Worm (Caenorhabditis elegans) whole organism, young adult: ENCODE data around the gene spe-44.

Experiments used
- C17E4.6 ChIP-seq: fragments of 200-800 bp; sonication (Bioruptor generic); IDR thresholded peaks from 2 replicates; pipeline ENCODE4 v1.3.6; 2022; ENCODE audit warnings: missing genetic modification reagents, missing genetic modification characterization, missing compliant biosample characterization
- F10E7.11 ChIP-seq: sonication (generic microtip); optimal IDR thresholded peaks from 2 replicates; lab custom pipeline; 2017; ENCODE audit warnings: mild to moderate bottlenecking, missing genetic modification characterization, moderate library complexity, missing compliant biosample characterization
- F23B12.7 ChIP-seq: sonication (generic microtip); optimal IDR thresholded peaks from 2 replicates; lab custom pipeline; 2017; ENCODE audit warnings: missing genetic modification characterization, mild to moderate bottlenecking, missing compliant biosample characterization, antibody characterized with exemption, moderate library complexity; ENCODE audit not compliant: insufficient read depth
- F37B4.10 ChIP-seq: fragments of 200-800 bp; sonication (Bioruptor generic); IDR thresholded peaks from 2 replicates; pipeline ENCODE4 v1.3.6; 2022; ENCODE audit warnings: missing genetic modification characterization, missing compliant biosample characterization
- F39B2.1 ChIP-seq: fragments of 200-800 bp; sonication (Bioruptor generic); IDR thresholded peaks from 2 replicates; pipeline ENCODE4 v1.3.6; 2022; ENCODE audit warnings: missing genetic modification reagents, missing genetic modification characterization, missing compliant biosample characterization
- F57A8.1 ChIP-seq: fragments of 200-800 bp; sonication (Bioruptor generic); optimal IDR thresholded peaks from 2 replicates; lab custom pipeline; 2018; ENCODE audit warnings: mild to moderate bottlenecking, missing genetic modification characterization, moderate library complexity, missing compliant biosample characterization
- F57C9.4 ChIP-seq: sonication (generic microtip); optimal IDR thresholded peaks from 2 replicates; lab custom pipeline; 2017; ENCODE audit warnings: mild to moderate bottlenecking, missing genetic modification characterization, missing compliant biosample characterization
- K12H6.12 ChIP-seq: fragments of 200-800 bp; sonication (Bioruptor generic); optimal IDR thresholded peaks from 2 replicates; lab custom pipeline; 2018; ENCODE audit warnings: mild to moderate bottlenecking, missing genetic modification characterization, missing compliant biosample characterization
- Y67H2A.10 ChIP-seq: fragments of 200-800 bp; sonication (Bioruptor generic); conservative IDR thresholded peaks from 2 replicates; pipeline ENCODE4 v1.3.6; 2022; ENCODE audit warnings: missing genetic modification reagents, missing genetic modification characterization, missing compliant biosample characterization
- Y95B8A.8 ChIP-seq: fragments of 200-800 bp; sonication (Bioruptor generic); IDR thresholded peaks from 2 replicates; pipeline ENCODE4 v1.3.6; 2022; ENCODE audit warnings: missing genetic modification reagents, missing genetic modification characterization, missing compliant biosample characterization
- aptf-3 ChIP-seq: fragments of 200-800 bp; sonication (Bioruptor generic); IDR thresholded peaks from 2 replicates; pipeline ENCODE4 v1.3.6; 2022; ENCODE audit warnings: missing genetic modification characterization, missing compliant biosample characterization
- attf-3 ChIP-seq: fragments of 200-800 bp; sonication (Bioruptor generic); conservative IDR thresholded peaks from 2 replicates; pipeline ENCODE4 v1.3.6; 2022; ENCODE audit warnings: missing genetic modification reagents, missing genetic modification characterization, missing compliant biosample characterization
- attf-5 ChIP-seq: fragments of 200-800 bp; sonication (Bioruptor generic); optimal IDR thresholded peaks from 2 replicates; lab custom pipeline; 2018; ENCODE audit warnings: mild to moderate bottlenecking, missing genetic modification characterization, missing compliant biosample characterization
- bed-2 ChIP-seq: fragments of 200-800 bp; sonication (Bioruptor generic); IDR thresholded peaks from 2 replicates; pipeline ENCODE4 v1.3.6; 2022; ENCODE audit warnings: missing genetic modification reagents, missing genetic modification characterization, missing compliant biosample characterization
- ccch-3 ChIP-seq: fragments of 200-800 bp; sonication (Bioruptor generic); optimal IDR thresholded peaks from 2 replicates; lab custom pipeline; 2018; ENCODE audit warnings: mild to moderate bottlenecking, missing genetic modification characterization, missing compliant biosample characterization
- ceh-100 ChIP-seq: fragments of 200-800 bp; sonication (Bioruptor generic); IDR thresholded peaks from 2 replicates; pipeline ENCODE4 v1.3.6; 2022; ENCODE audit warnings: missing genetic modification reagents, missing genetic modification characterization, missing compliant biosample characterization
- ceh-27 ChIP-seq: fragments of 200-800 bp; sonication (Bioruptor generic); optimal IDR thresholded peaks from 2 replicates; lab custom pipeline; 2018; ENCODE audit warnings: mild to moderate bottlenecking, missing genetic modification characterization, moderate library complexity, missing compliant biosample characterization
- dox-1 ChIP-seq: fragments of 200-800 bp; sonication (Bioruptor generic); IDR thresholded peaks from 2 replicates; pipeline ENCODE4 v1.3.6; 2022; ENCODE audit warnings: missing genetic modification reagents, missing genetic modification characterization, missing compliant biosample characterization
- efl-1 ChIP-seq: fragments of 150-350 bp; optimal IDR thresholded peaks from 2 replicates; lab custom pipeline; 2014; ENCODE audit warnings: missing biosample characterization, missing genetic modification reagents, missing genetic modification characterization
- ekl-4 ChIP-seq: fragments of 200-800 bp; sonication (Bioruptor generic); IDR thresholded peaks from 2 replicates; pipeline ENCODE4 v1.3.6; 2022; ENCODE audit warnings: missing genetic modification reagents, missing genetic modification characterization, missing compliant biosample characterization
- gei-17 ChIP-seq: fragments of 200-800 bp; sonication (Bioruptor generic); optimal IDR thresholded peaks from 2 replicates; lab custom pipeline; 2018; ENCODE audit warnings: mild to moderate bottlenecking, missing genetic modification characterization, missing compliant biosample characterization
- hlh-12 ChIP-seq: sonication (generic microtip); optimal IDR thresholded peaks from 2 replicates; lab custom pipeline; 2016; ENCODE audit warnings: missing genetic modification characterization, missing compliant biosample characterization
- hmg-1.2 ChIP-seq: fragments of 200-800 bp; sonication (Bioruptor generic); IDR thresholded peaks from 2 replicates; pipeline ENCODE4 v1.3.6; 2022; ENCODE audit warnings: missing genetic modification reagents, missing genetic modification characterization, missing compliant biosample characterization
- hsf-1 ChIP-seq: fragments of 200-800 bp; sonication (Bioruptor generic); IDR thresholded peaks from 2 replicates; pipeline ENCODE4 v1.3.6; 2022; ENCODE audit warnings: missing genetic modification reagents, missing genetic modification characterization, missing compliant biosample characterization
- lin-35 ChIP-seq, 3 experiments: fragments of 150-350 bp in 2 of 3; sonication (generic microtip) in 1 of 3; optimal IDR thresholded peaks; 2 replicates each; lab custom pipeline; 2014 to 2018; ENCODE audit warnings: missing biosample characterization in 3 of 3, missing genetic modification characterization in 3 of 3, missing genetic modification reagents in 3 of 3
- lin-40 ChIP-seq: sonication (generic microtip); optimal IDR thresholded peaks from 2 replicates; lab custom pipeline; 2016; ENCODE audit warnings: missing genetic modification characterization, mild to moderate bottlenecking, missing compliant biosample characterization, missing genotype, missing genetic modification reagents
- lir-1 ChIP-seq: fragments of 200-800 bp; sonication (Bioruptor generic); conservative IDR thresholded peaks from 2 replicates; pipeline ENCODE4 v1.3.6; 2022; ENCODE audit warnings: missing genetic modification reagents, missing genetic modification characterization, missing compliant biosample characterization
- lsl-1 ChIP-seq: fragments of 200-800 bp; sonication (Bioruptor generic); optimal IDR thresholded peaks from 2 replicates; lab custom pipeline; 2018; ENCODE audit warnings: mild to moderate bottlenecking, missing genetic modification characterization, moderate library complexity, missing compliant biosample characterization
- lsy-27 ChIP-seq: sonication (generic microtip); optimal IDR thresholded peaks from 2 replicates; lab custom pipeline; 2017; ENCODE audit warnings: missing genetic modification characterization, mild to moderate bottlenecking, missing compliant biosample characterization, antibody characterized with exemption, missing genotype, borderline replicate concordance; ENCODE audit not compliant: insufficient read depth
- madf-10 ChIP-seq: sonication (generic microtip); optimal IDR thresholded peaks from 2 replicates; lab custom pipeline; 2016; ENCODE audit warnings: mild to moderate bottlenecking, missing genetic modification characterization, missing compliant biosample characterization
- madf-6 ChIP-seq: fragments of 200-800 bp; sonication (Bioruptor generic); IDR thresholded peaks from 2 replicates; pipeline ENCODE4 v1.3.6; 2022; ENCODE audit warnings: missing genetic modification reagents, missing genetic modification characterization, missing compliant biosample characterization
- madf-8 ChIP-seq: fragments of 200-800 bp; sonication (Bioruptor generic); conservative IDR thresholded peaks from 2 replicates; pipeline ENCODE4 v1.3.6; 2022; ENCODE audit warnings: missing genetic modification reagents, missing genetic modification characterization, missing compliant biosample characterization
- mcd-1 ChIP-seq: fragments of 200-800 bp; sonication (Bioruptor generic); IDR thresholded peaks from 2 replicates; pipeline ENCODE4 v1.3.6; 2022; ENCODE audit warnings: missing genetic modification reagents, missing genetic modification characterization, missing compliant biosample characterization
- nfyb-1 ChIP-seq: fragments of 200-800 bp; sonication (Bioruptor generic); IDR thresholded peaks from 2 replicates; pipeline ENCODE4 v1.3.6; 2022; ENCODE audit warnings: missing genetic modification reagents, missing genetic modification characterization, missing compliant biosample characterization
- nhr-80 ChIP-seq: sonication (generic microtip); optimal IDR thresholded peaks from 2 replicates; lab custom pipeline; 2016; ENCODE audit warnings: missing genetic modification characterization, missing compliant biosample characterization
- pha-4 ChIP-seq: fragments of 150-350 bp; sonication (generic microtip); optimal IDR thresholded peaks from 2 replicates; lab custom pipeline; 2014; ENCODE audit warnings: missing biosample characterization, missing genetic modification reagents, missing genetic modification characterization
- snpc-3.4 ChIP-seq: sonication (generic microtip); optimal IDR thresholded peaks from 2 replicates; lab custom pipeline; 2017; ENCODE audit warnings: missing genetic modification characterization, mild to moderate bottlenecking, missing compliant biosample characterization, antibody characterized with exemption, moderate library complexity, missing genotype, missing genetic modification reagents
- snpc-4 ChIP-seq, 5 experiments: fragments of 150-350 bp in 1 of 5; sonication (generic microtip) in 4 of 5; optimal IDR thresholded peaks; 2 replicates each; lab custom pipeline; 2014 to 2018; ENCODE audit warnings: missing genetic modification characterization in 5 of 5, missing biosample characterization in 3 of 5, antibody characterized with exemption in 2 of 5, mild to moderate bottlenecking in 2 of 5, missing compliant biosample characterization in 2 of 5, missing genotype in 2 of 5, moderate library complexity in 2 of 5, missing genetic modification reagents in 1 of 5
- tbp1 ChIP-seq: fragments of 200-800 bp; sonication (Bioruptor generic); optimal IDR thresholded peaks from 2 replicates; lab custom pipeline; 2018; ENCODE audit warnings: mild to moderate bottlenecking, missing genetic modification characterization, missing compliant biosample characterization
- tlf-1 ChIP-seq: fragments of 200-800 bp; sonication (Bioruptor generic); optimal IDR thresholded peaks from 2 replicates; lab custom pipeline; 2018; ENCODE audit warnings: mild to moderate bottlenecking, missing genetic modification characterization, missing compliant biosample characterization
- xnd-1 ChIP-seq: sonication (generic microtip); optimal IDR thresholded peaks from 2 replicates; lab custom pipeline; 2016; ENCODE audit warnings: missing genotype, missing genetic modification reagents, missing genetic modification characterization, missing compliant biosample characterization
- zim-3 ChIP-seq: sonication (generic microtip); optimal IDR thresholded peaks from 2 replicates; lab custom pipeline; 2017; ENCODE audit warnings: mild to moderate bottlenecking, missing genetic modification characterization, moderate library complexity, missing compliant biosample characterization
- ztf-25 ChIP-seq: fragments of 200-800 bp; sonication (Bioruptor generic); IDR thresholded peaks from 2 replicates; pipeline ENCODE4 v1.3.6; 2022; ENCODE audit warnings: missing genetic modification reagents, missing genetic modification characterization, missing compliant biosample characterization
- ztf-26 ChIP-seq: sonication (generic microtip); optimal IDR thresholded peaks from 2 replicates; lab custom pipeline; 2017; ENCODE audit warnings: missing genetic modification characterization, missing compliant biosample characterization

The spe-44 gene

DNA sequence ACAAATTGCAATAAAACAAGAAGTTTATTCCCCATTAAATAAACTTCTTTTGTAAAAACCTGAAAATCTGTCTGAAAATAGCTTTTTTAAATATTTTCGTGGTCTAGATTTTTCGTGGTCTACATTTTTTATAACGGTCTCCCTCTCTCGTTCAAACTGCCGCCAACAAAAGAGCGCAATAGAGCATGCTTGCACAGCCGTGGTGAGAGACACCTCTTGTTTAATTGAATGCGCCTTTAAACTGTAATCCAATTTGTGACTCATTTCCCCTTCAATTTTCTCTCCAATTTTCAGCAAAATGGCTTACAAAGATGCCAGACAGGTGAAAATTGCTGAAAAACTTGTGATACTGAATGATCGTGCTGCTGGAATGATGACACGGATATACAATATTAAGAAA, 49.9 kb downstream of the spe-44 start, which contains the start of gene gex-3 (continued):
- TF ChIP-seq gei-17 (GFP tag; lab: Kevin White, UChicago) = no peak
- TF ChIP-seq xnd-1 (tag; lab: Kevin White, UChicago) = peak; percentile 62
- 0 out of 2 replicates have a peak, but pooled peaks have one; percentile 11 for TF ChIP-seq ztf-25 (GFP tag; lab: Robert Waterston, UW)
- TF ChIP-seq tbp1 (GFP tag; lab: Kevin White, UChicago) = peak; percentile 66
- no peak for TF ChIP-seq aptf-3 (GFP tag; lab: Robert Waterston, UW)
- peak; percentile 29 for TF ChIP-seq nhr-80
- peak; percentile 42 for TF ChIP-seq lin-40 (tag; lab: Kevin White, UChicago)
- peak; percentile 76 for TF ChIP-seq ceh-100 (GFP tag; lab: Robert Waterston, UW)
- TF ChIP-seq madf-10 = peak; percentile 12
- peak; percentile 48 for TF ChIP-seq snpc-3.4 (tag; lab: Kevin White, UChicago)
- peak; percentile 95 for TF ChIP-seq mcd-1
- TF ChIP-seq attf-5 (GFP tag; lab: Kevin White, UChicago) = peak; percentile 73
- TF ChIP-seq tlf-1 (GFP tag; lab: Kevin White, UChicago) = peak; percentile 79
- peak; percentile 28 for TF ChIP-seq K12H6.12
- no peak for TF ChIP-seq zim-3
- TF ChIP-seq lsy-27 = peak; percentile 18
- no peak for TF ChIP-seq bed-2
- no peak for TF ChIP-seq pha-4 (tag; lab: Kevin White, UChicago)
- no peak for TF ChIP-seq F39B2.1
- TF ChIP-seq hsf-1 (GFP tag; lab: Robert Waterston, UW) = peak; percentile 56; the same call in 1 of the 2 replicates
- peak; percentile 87 for TF ChIP-seq dox-1 (GFP tag; lab: Robert Waterston, UW)
- TF ChIP-seq attf-3 (GFP tag; lab: Robert Waterston, UW) = peak; percentile 35; the same call in 1 of the 2 replicates
- 0 out of 2 replicates have a peak, but pooled peaks have one; percentile 32 for TF ChIP-seq C17E4.6 (GFP tag; lab: Robert Waterston, UW)
- no peak for TF ChIP-seq F57C9.4
- peak; percentile 81 for TF ChIP-seq ceh-27 (GFP tag; lab: Kevin White, UChicago)
- TF ChIP-seq madf-6 (GFP tag; lab: Robert Waterston, UW) = peak; percentile 92
- TF ChIP-seq nfyb-1 (GFP tag; lab: Robert Waterston, UW) = peak; percentile 69; the same call in 1 of the 2 replicates
- TF ChIP-seq F10E7.11 (tag; lab: Kevin White, UChicago) = no peak
- TF ChIP-seq Y95B8A.8 (GFP tag; lab: Robert Waterston, UW) = 0 out of 2 replicates have a peak, but pooled peaks have one; percentile 22
- TF ChIP-seq madf-8 (GFP tag; lab: Robert Waterston, UW) = peak; percentile 76
- peak; percentile 56 to 84 (median 77) for TF ChIP-seq lin-35 (GFP tag; optimal IDR thresholded peaks at IDR 0.05; lab: Kevin White, UChicago)
- peak; percentile 88 for TF ChIP-seq F23B12.7 (tag; lab: Kevin White, UChicago)
- TF ChIP-seq F37B4.10 = no peak
- TF ChIP-seq lir-1 (GFP tag; lab: Robert Waterston, UW) = peak; percentile 65; the same call in 1 of the 2 replicates
- TF ChIP-seq ekl-4 (GFP tag; lab: Robert Waterston, UW) = peak; percentile 71; the same call in 1 of the 2 replicates
- TF ChIP-seq ccch-3 = no peak
- TF ChIP-seq efl-1 (GFP tag; lab: Kevin White, UChicago) = peak; percentile 95
- no peak for TF ChIP-seq ztf-26
- peak; percentile 34 for TF ChIP-seq snpc-4 (GFP tag; optimal IDR thresholded peaks at IDR 0.05; lab: Kevin White, UChicago)
- peak in 3 of 4 experiments; percentile 62 to 73 (median 64) for TF ChIP-seq snpc-4 (tag; optimal IDR thresholded peaks at IDR 0.05; lab: Kevin White, UChicago)
- TF ChIP-seq F57A8.1 = no peak
- TF ChIP-seq lsl-1 (GFP tag; lab: Kevin White, UChicago) = peak; percentile 82
- no peak for TF ChIP-seq hlh-12
- peak; percentile 56; the same call in 1 of the 2 replicates for TF ChIP-seq hmg-1.2 (GFP tag; lab: Robert Waterston, UW)
- no peak for TF ChIP-seq Y67H2A.10 (GFP tag; lab: Robert Waterston, UW)
- TF ChIP-seq, all 124 proteins: peak for 44
